Fruit fly (Drosophila melanogaster) whole organism, embryonic: ENCODE measurements around the gene deltaCOP.

Experiments used
- CG10654 ChIP-seq: fragments of 200-800 bp; sonication (Bioruptor generic); optimal IDR thresholded peaks from 2 replicates; lab custom pipeline; 2016; ENCODE audit warnings: missing biosample characterization, missing genetic modification characterization
- CG11504 ChIP-seq: fragments of 200-800 bp; sonication (Bioruptor generic); optimal IDR thresholded peaks from 3 replicates; lab custom pipeline; 2019; ENCODE audit warnings: missing biosample characterization, mild to moderate bottlenecking, missing genetic modification characterization, moderate library complexity
- CG13123 ChIP-seq: fragments of 200-800 bp; sonication (Bioruptor generic); optimal IDR thresholded peaks from 2 replicates; lab custom pipeline; 2016; ENCODE audit warnings: missing biosample characterization, missing genetic modification characterization
- CG14860 ChIP-seq: fragments of 200-800 bp; sonication (Bioruptor generic); IDR thresholded peaks from 3 replicates; pipeline ENCODE4 v1.3.6; 2022; ENCODE audit warnings: missing biosample characterization, missing genetic modification characterization; ENCODE audit not compliant: partially characterized antibody
- CG14965 ChIP-seq: fragments of 200-800 bp; sonication (Bioruptor generic); optimal IDR thresholded peaks from 2 replicates; lab custom pipeline; 2016; ENCODE audit warnings: missing biosample characterization, missing genetic modification characterization, borderline replicate concordance
- CG15011 ChIP-seq: fragments of 200-800 bp; sonication (Bioruptor generic); optimal IDR thresholded peaks from 3 replicates; lab custom pipeline; 2018; ENCODE audit warnings: missing biosample characterization, mild to moderate bottlenecking, missing genetic modification characterization
- CG1529 ChIP-seq: fragments of 200-800 bp; sonication (Bioruptor generic); optimal IDR thresholded peaks from 3 replicates; lab custom pipeline; 2018; ENCODE audit warnings: missing biosample characterization, missing genetic modification characterization
- CG1603 ChIP-seq: fragments of 200-800 bp; sonication (Bioruptor generic); optimal IDR thresholded peaks from 2 replicates; lab custom pipeline; 2019; ENCODE audit warnings: missing biosample characterization, mild to moderate bottlenecking, missing genetic modification characterization, moderate library complexity
- CG17328 ChIP-seq: fragments of 200-800 bp; sonication (Bioruptor generic); IDR thresholded peaks from 2 replicates; pipeline ENCODE4 v1.3.6; 2022; ENCODE audit warnings: missing biosample characterization, missing genetic modification characterization
- CG17802 ChIP-seq: fragments of 200-800 bp; sonication (Bioruptor generic); optimal IDR thresholded peaks from 2 replicates; lab custom pipeline; 2018; ENCODE audit warnings: missing biosample characterization, mild to moderate bottlenecking, missing genetic modification characterization, moderate library complexity
- CG1832 ChIP-seq: fragments of 200-800 bp; sonication (Bioruptor generic); optimal IDR thresholded peaks from 2 replicates; lab custom pipeline; 2017; ENCODE audit warnings: missing biosample characterization, mild to moderate bottlenecking, missing genetic modification characterization, inconsistent platforms
- CG18619 ChIP-seq: fragments of 200-800 bp; sonication (Bioruptor generic); optimal IDR thresholded peaks from 3 replicates; lab custom pipeline; 2017; ENCODE audit warnings: missing biosample characterization, mild to moderate bottlenecking, missing genetic modification characterization
- CG2875 ChIP-seq: fragments of 200-800 bp; sonication (Bioruptor generic); optimal IDR thresholded peaks from 2 replicates; lab custom pipeline; 2017; ENCODE audit warnings: missing biosample characterization, mild to moderate bottlenecking, missing genetic modification characterization, missing genetic modification reagents
- CG2889 ChIP-seq: fragments of 200-800 bp; sonication (Bioruptor generic); IDR thresholded peaks from 3 replicates; pipeline ENCODE4 v1.3.6; 2022; ENCODE audit warnings: missing biosample characterization, missing genetic modification characterization
- CG6254 ChIP-seq: fragments of 200-800 bp; sonication (Bioruptor generic); optimal IDR thresholded peaks from 3 replicates; lab custom pipeline; 2017; ENCODE audit warnings: mild to moderate bottlenecking, missing biosample characterization, missing genetic modification reagents, missing genetic modification characterization
- CG7271 ChIP-seq: fragments of 200-800 bp; sonication (Bioruptor generic); optimal IDR thresholded peaks from 2 replicates; lab custom pipeline; 2018; ENCODE audit warnings: missing biosample characterization, mild to moderate bottlenecking, missing genetic modification characterization, moderate library complexity
- CG9817 ChIP-seq: fragments of 200-800 bp; sonication (Bioruptor generic); optimal IDR thresholded peaks from 2 replicates; lab custom pipeline; 2018; ENCODE audit warnings: missing biosample characterization, mild to moderate bottlenecking, missing genetic modification characterization, moderate library complexity
- Dek ChIP-seq: fragments of 200-800 bp; sonication (Bioruptor generic); optimal IDR thresholded peaks from 3 replicates; lab custom pipeline; 2019; ENCODE audit warnings: missing biosample characterization, mild to moderate bottlenecking, missing genetic modification characterization, moderate library complexity
- Dip3 ChIP-seq: fragments of 200-800 bp; sonication (Bioruptor generic); optimal IDR thresholded peaks from 3 replicates; lab custom pipeline; 2016; ENCODE audit warnings: missing biosample characterization, missing genetic modification characterization
- Dp ChIP-seq: fragments of 200-800 bp; sonication (Bioruptor generic); optimal IDR thresholded peaks from 2 replicates; lab custom pipeline; 2018; ENCODE audit warnings: missing biosample characterization, mild to moderate bottlenecking, missing genetic modification characterization, moderate library complexity
- Dref ChIP-seq: fragments of 200-800 bp; sonication (Bioruptor generic); IDR thresholded peaks from 2 replicates; pipeline ENCODE4 v1.3.6; 2022; ENCODE audit warnings: missing biosample characterization, missing genetic modification characterization
- HLH3B ChIP-seq: fragments of 200-800 bp; sonication (Bioruptor generic); IDR thresholded peaks from 2 replicates; pipeline ENCODE4 v1.3.6; 2022; ENCODE audit warnings: missing biosample characterization, missing genetic modification characterization
- Hr3 ChIP-seq: fragments of 200-800 bp; sonication (Bioruptor generic); optimal IDR thresholded peaks from 3 replicates; lab custom pipeline; 2016; ENCODE audit warnings: missing biosample characterization, missing genetic modification characterization
- Ravus ChIP-seq: fragments of 200-800 bp; sonication (Bioruptor generic); IDR thresholded peaks from 2 replicates; pipeline ENCODE4 v1.3.6; 2022; ENCODE audit warnings: missing biosample characterization, missing genetic modification characterization
- Scr ChIP-seq: fragments of 200-800 bp; sonication (Bioruptor generic); IDR thresholded peaks from 2 replicates; pipeline ENCODE4 v1.3.6; 2022; ENCODE audit warnings: missing biosample characterization, missing genetic modification characterization; ENCODE audit not compliant: partially characterized antibody
- bowl ChIP-seq: fragments of 200-800 bp; sonication (Bioruptor generic); IDR thresholded peaks from 2 replicates; pipeline ENCODE4 v1.3.6; 2022; ENCODE audit warnings: missing biosample characterization, missing genetic modification characterization
- cato ChIP-seq: fragments of 200-800 bp; sonication (Bioruptor generic); optimal IDR thresholded peaks from 2 replicates; lab custom pipeline; 2016; ENCODE audit warnings: missing biosample characterization, missing genetic modification characterization, borderline replicate concordance
- chm ChIP-seq: fragments of 200-800 bp; sonication (Bioruptor generic); IDR thresholded peaks from 2 replicates; pipeline ENCODE4 v1.3.6; 2022; ENCODE audit warnings: missing biosample characterization, missing genetic modification characterization
- crol ChIP-seq: fragments of 200-800 bp; sonication (Bioruptor generic); IDR thresholded peaks from 2 replicates; pipeline ENCODE4 v1.3.6; 2022; ENCODE audit warnings: missing biosample characterization, missing genetic modification characterization
- disco-r ChIP-seq: fragments of 200-800 bp; sonication (Bioruptor generic); optimal IDR thresholded peaks from 2 replicates; lab custom pipeline; 2016; ENCODE audit warnings: missing biosample characterization, missing genetic modification characterization
- dmrt99B ChIP-seq: fragments of 200-800 bp; sonication (Bioruptor generic); optimal IDR thresholded peaks from 2 replicates; lab custom pipeline; 2018; ENCODE audit warnings: missing biosample characterization, mild to moderate bottlenecking, missing genetic modification characterization, moderate library complexity
- h ChIP-seq: fragments of >200 bp; optimal IDR thresholded peaks from 2 replicates; lab custom pipeline; 2017
- hkb ChIP-seq, 2 experiments: fragments of 200-800 bp in 1 of 2; fragments of >200 bp in 1 of 2; sonication (Bioruptor generic) in 1 of 2; IDR thresholded peaks in 1 of 2; optimal IDR thresholded peaks in 1 of 2; 2 replicates each; pipeline versions ENCODE4 v1.3.6 to Lab custom; 2017 to 2022; ENCODE audit warnings: missing biosample characterization in 1 of 2, missing genetic modification characterization in 1 of 2
- kah ChIP-seq: fragments of 200-800 bp; sonication (Bioruptor generic); optimal IDR thresholded peaks from 2 replicates; lab custom pipeline; 2018; ENCODE audit warnings: missing biosample characterization, mild to moderate bottlenecking, missing genetic modification characterization
- ken ChIP-seq: fragments of 200-800 bp; sonication (Bioruptor generic); IDR thresholded peaks from 3 replicates; pipeline ENCODE4 v1.3.6; 2022; ENCODE audit warnings: missing biosample characterization, missing genetic modification characterization
- otp ChIP-seq: fragments of 200-800 bp; sonication (Bioruptor generic); IDR thresholded peaks from 3 replicates; pipeline ENCODE4, ENCODE4 v1.3.6; 2022; ENCODE audit warnings: missing biosample characterization, missing genetic modification characterization
- prd ChIP-seq, 3 experiments: fragments of >200 bp in 2 of 3; fragments of 200-800 bp in 1 of 3; sonication (Bioruptor generic) in 1 of 3; optimal IDR thresholded peaks in 2 of 3; IDR thresholded peaks in 1 of 3; 2 replicates in 2 of 3; 3 replicates in 1 of 3; pipeline versions ENCODE4 v1.3.6 to Lab custom; 2017 to 2022; ENCODE audit warnings: missing biosample characterization in 1 of 3, missing genetic modification characterization in 1 of 3
- pros ChIP-seq: fragments of 200-800 bp; sonication (Bioruptor generic); optimal IDR thresholded peaks from 3 replicates; lab custom pipeline; 2019; ENCODE audit warnings: missing biosample characterization, mild to moderate bottlenecking, missing genetic modification characterization, moderate library complexity
- pzg ChIP-seq: fragments of 200-800 bp; sonication (Bioruptor generic); optimal IDR thresholded peaks from 3 replicates; lab custom pipeline; 2018; ENCODE audit warnings: missing biosample characterization, mild to moderate bottlenecking, missing genetic modification characterization, moderate library complexity
- rib ChIP-seq: fragments of 200-800 bp; sonication (Bioruptor generic); IDR thresholded peaks from 2 replicates; pipeline ENCODE4 v1.3.6; 2022; ENCODE audit warnings: missing biosample characterization, missing genetic modification characterization
- salm ChIP-seq: fragments of 200-800 bp; sonication (Bioruptor generic); optimal IDR thresholded peaks from 2 replicates; lab custom pipeline; 2018; ENCODE audit warnings: missing biosample characterization, mild to moderate bottlenecking, missing genetic modification characterization
- sc ChIP-seq, 3 experiments: fragments of >200 bp in 2 of 3; fragments of 200-800 bp in 1 of 3; sonication (Bioruptor generic) in 1 of 3; optimal IDR thresholded peaks; 2 replicates in 2 of 3; 3 replicates in 1 of 3; lab custom pipeline; 2017; ENCODE audit warnings: mild to moderate bottlenecking in 1 of 3, missing biosample characterization in 1 of 3, missing genetic modification characterization in 1 of 3, missing genetic modification reagents in 1 of 3
- sens ChIP-seq: fragments of 200-800 bp; sonication (Bioruptor generic); peaks from one replicate; lab custom pipeline; 2016; ENCODE audit warnings: missing biosample characterization, missing genetic modification characterization
- sisA ChIP-seq: fragments of 200-800 bp; sonication (Bioruptor generic); IDR thresholded peaks from 2 replicates; pipeline ENCODE4 v1.3.6; 2022; ENCODE audit warnings: missing biosample characterization, missing genetic modification characterization
- stc ChIP-seq: fragments of 200-800 bp; sonication (Bioruptor generic); IDR thresholded peaks from 2 replicates; pipeline ENCODE4 v1.3.6; 2022; ENCODE audit warnings: missing biosample characterization, missing genetic modification characterization
- ttk ChIP-seq: fragments of 200-800 bp; sonication (Bioruptor generic); IDR thresholded peaks from 2 replicates; pipeline ENCODE4 v2.1.2; 2022; ENCODE audit warnings: missing biosample characterization, missing genetic modification characterization
- vnd ChIP-seq: fragments of 200-800 bp; sonication (Bioruptor generic); IDR thresholded peaks from 3 replicates; pipeline ENCODE4 v1.3.6; 2022; ENCODE audit warnings: missing biosample characterization, missing genetic modification characterization; ENCODE audit not compliant: partially characterized antibody
- z ChIP-seq: fragments of 200-800 bp; sonication (Bioruptor generic); IDR thresholded peaks from 3 replicates; pipeline ENCODE4 v1.3.6; 2022; ENCODE audit warnings: missing biosample characterization, missing genetic modification characterization
- zen2 ChIP-seq: fragments of 200-800 bp; sonication (Bioruptor generic); IDR thresholded peaks from 3 replicates; pipeline ENCODE4 v1.3.6; 2022; ENCODE audit warnings: missing biosample characterization, missing genetic modification characterization; ENCODE audit not compliant: partially characterized antibody

Gene deltaCOP

DNA sequence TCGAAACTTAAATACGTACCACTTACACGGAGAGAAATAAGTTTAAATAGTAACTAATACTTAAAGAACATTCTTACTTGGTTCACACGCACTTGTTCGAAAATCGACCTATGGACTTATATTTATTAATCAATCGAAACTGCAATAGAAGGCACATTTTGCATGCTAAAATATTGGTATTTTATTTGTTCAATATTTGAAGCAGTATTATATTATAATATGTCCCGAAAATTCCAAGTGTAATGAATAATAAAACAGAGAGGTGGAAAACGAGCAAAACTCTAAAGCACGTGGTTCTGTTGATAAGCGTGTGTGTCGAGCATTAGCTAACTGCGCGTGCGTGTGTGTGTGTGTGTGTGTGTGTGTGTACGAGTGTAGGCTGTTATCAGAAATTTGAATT, 11.7 kb downstream of the deltaCOP start (continued):
- TF ChIP-seq CG6254 (GFP tag; lab: Kevin White, UChicago) (peak; percentile 35), CG15011 (GFP tag; lab: Kevin White, UChicago) (peak; percentile 82), CG18619 (GFP tag; lab: Kevin White, UChicago) (peak; percentile 84), sc (optimal IDR thresholded peaks at IDR 0.05; lab: Kevin White, UChicago) (no peak), sc (GFP tag; optimal IDR thresholded peaks at IDR 0.05; lab: Kevin White, UChicago) (peak; percentile 40), CG13123 (GFP tag; lab: Kevin White, UChicago) (peak; percentile 61), Dref (no peak), Dip3 (peak; percentile 84), h (no peak), salm (tag; lab: Kevin White, UChicago) (peak; percentile 68), crol (GFP tag; lab: Robert Waterston, UW) (no peak; the same call in 1 of the 2 replicates), bowl (GFP tag; lab: Robert Waterston, UW) (peak; percentile 25; the same call in 1 of the 2 replicates), stc (GFP tag; lab: Robert Waterston, UW) (peak; percentile 67; the same call in 1 of the 2 replicates), CG14860 (no peak), prd (optimal IDR thresholded peaks at IDR 0.05; lab: Kevin White, UChicago) (no peak), prd (GFP tag; IDR thresholded peaks at IDR 0.05; lab: Robert Waterston, UW) (peak; percentile 81), Scr (GFP tag; lab: Robert Waterston, UW) (no peak), hkb (optimal IDR thresholded peaks at IDR 0.05; lab: Kevin White, UChicago) (no peak), hkb (GFP tag; IDR thresholded peaks at IDR 0.05; lab: Robert Waterston, UW) (peak; percentile 84), ttk (GFP tag; lab: Robert Waterston, UW) (peak; percentile 45; the same call in 1 of the 2 replicates), pros (GFP tag; lab: Kevin White, UChicago) (no peak), HLH3B (peak; percentile 71), CG17328 (GFP tag; lab: Robert Waterston, UW) (peak; percentile 59), ken (GFP tag; lab: Robert Waterston, UW) (peak; percentile 54; the same call in 1 of the 3 replicates), Hr3 (GFP tag; lab: Kevin White, UChicago) (peak; percentile 70), sisA (peak; percentile 64), CG7271 (tag; lab: Kevin White, UChicago) (peak; percentile 15), chm (GFP tag; lab: Robert Waterston, UW) (no peak), otp (no peak), CG2875 (peak; percentile 25), sens (GFP tag; lab: Kevin White, UChicago) (peak; percentile 92), rib (GFP tag; lab: Robert Waterston, UW) (peak; percentile 68), kah (GFP tag; lab: Kevin White, UChicago) (peak; percentile 48), Dek (tag; lab: Kevin White, UChicago) (peak; percentile 92), CG11504 (tag; lab: Kevin White, UChicago) (peak; percentile 89), Dp (GFP tag; lab: Kevin White, UChicago) (no peak), zen2 (GFP tag; lab: Robert Waterston, UW) (no peak), CG9817 (peak; percentile 88), CG2889 (peak; percentile 60; the same call in 2 of the 3 replicates), CG1529 (GFP tag; lab: Kevin White, UChicago) (peak; percentile 54), CG17802 (tag; lab: Kevin White, UChicago) (peak; percentile 37), dmrt99B (peak; percentile 86), cato (GFP tag; lab: Kevin White, UChicago) (peak; percentile 34), CG14965 (GFP tag; lab: Kevin White, UChicago) (no peak), pzg (GFP tag; lab: Kevin White, UChicago) (peak; percentile 12), CG10654 (GFP tag; lab: Kevin White, UChicago) (peak; percentile 67), CG1603 (tag; lab: Kevin White, UChicago) (peak; percentile 80), z (GFP tag; lab: Robert Waterston, UW) (no peak), CG1832 (GFP tag; lab: Kevin White, UChicago) (no peak), vnd (GFP tag; lab: Robert Waterston, UW) (no peak), Ravus (GFP tag; lab: Robert Waterston, UW) (peak; percentile 39; the same call in 1 of the 2 replicates), disco-r (GFP tag; lab: Kevin White, UChicago) (peak; percentile 63)
